Fruit fly (Drosophila melanogaster) Kc167 (cell line): ENCODE measurements around the gene Sirt1.

Experiments used
- Myc ChIP-seq: fragments of >200 bp; optimal IDR thresholded peaks from 2 replicates; lab custom pipeline; 2017; ENCODE audit warnings: missing external identifiers
- insv ChIP-seq: fragments of >200 bp; optimal IDR thresholded peaks from 3 replicates; lab custom pipeline; 2018; ENCODE audit warnings: missing external identifiers
- psq ChIP-seq: fragments of >200 bp; optimal IDR thresholded peaks from 2 replicates; lab custom pipeline; 2017; ENCODE audit warnings: missing external identifiers

dm6 chr2L:13130291-13130690 is 35.1 kb upstream of the Sirt1 start, which contains the start of gene CG5122:
- TF ChIP-seq psq (lab: Kevin White, UChicago) (no peak), insv (no peak), Myc (lab: Kevin White, UChicago) (no peak)
